Worm (Caenorhabditis elegans): ENCODE data around the gene prdx-2.

DNA sequence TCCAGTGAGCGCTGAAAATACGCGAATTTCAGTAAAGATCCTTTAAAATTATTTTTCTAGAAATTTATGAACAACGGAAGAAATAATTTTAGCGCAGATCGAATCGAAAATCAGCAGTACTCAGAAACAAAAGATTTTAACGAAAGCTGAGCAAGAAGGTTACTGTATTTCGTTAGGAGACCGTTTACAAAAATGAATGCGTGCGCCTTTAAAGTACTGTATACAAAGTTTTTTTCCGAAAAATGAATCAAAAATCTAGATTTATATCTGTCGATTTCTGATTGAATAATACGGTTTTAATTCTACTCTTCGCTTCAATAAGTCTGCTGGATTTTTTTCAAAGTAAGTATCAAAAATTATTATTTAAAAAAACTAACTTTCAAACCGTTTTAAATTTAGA, 36.0 kb downstream of the prdx-2 start, which contains the start of the genes EEED8.14 and EEED8.3:
- TF ChIP-seq lsy-2 (tag; optimal IDR thresholded peaks at IDR 0.05) (no peak), skn-1 (tag; optimal IDR thresholded peaks at IDR 0.05) (no peak), snpc-4 (tag; optimal IDR thresholded peaks at IDR 0.05) (no peak), nhr-77 (tag; optimal IDR thresholded peaks at IDR 0.05) (no peak), dmd-4 (tag; optimal IDR thresholded peaks at IDR 0.05) (no peak), fos-1 (tag; optimal IDR thresholded peaks at IDR 0.05) (no peak), mab-5 (tag; optimal IDR thresholded peaks at IDR 0.05) (no peak), aly-2 (tag; optimal IDR thresholded peaks at IDR 0.05) (no peak), unc-62 (GFP tag; optimal IDR thresholded peaks at IDR 0.05) (no peak), nhr-237 (tag; optimal IDR thresholded peaks at IDR 0.05) (no peak)

Measured in whole organism, L2 larva.